Fruit fly (Drosophila melanogaster): ENCODE data around the gene CG12984.

The CG12984 gene

DNA sequence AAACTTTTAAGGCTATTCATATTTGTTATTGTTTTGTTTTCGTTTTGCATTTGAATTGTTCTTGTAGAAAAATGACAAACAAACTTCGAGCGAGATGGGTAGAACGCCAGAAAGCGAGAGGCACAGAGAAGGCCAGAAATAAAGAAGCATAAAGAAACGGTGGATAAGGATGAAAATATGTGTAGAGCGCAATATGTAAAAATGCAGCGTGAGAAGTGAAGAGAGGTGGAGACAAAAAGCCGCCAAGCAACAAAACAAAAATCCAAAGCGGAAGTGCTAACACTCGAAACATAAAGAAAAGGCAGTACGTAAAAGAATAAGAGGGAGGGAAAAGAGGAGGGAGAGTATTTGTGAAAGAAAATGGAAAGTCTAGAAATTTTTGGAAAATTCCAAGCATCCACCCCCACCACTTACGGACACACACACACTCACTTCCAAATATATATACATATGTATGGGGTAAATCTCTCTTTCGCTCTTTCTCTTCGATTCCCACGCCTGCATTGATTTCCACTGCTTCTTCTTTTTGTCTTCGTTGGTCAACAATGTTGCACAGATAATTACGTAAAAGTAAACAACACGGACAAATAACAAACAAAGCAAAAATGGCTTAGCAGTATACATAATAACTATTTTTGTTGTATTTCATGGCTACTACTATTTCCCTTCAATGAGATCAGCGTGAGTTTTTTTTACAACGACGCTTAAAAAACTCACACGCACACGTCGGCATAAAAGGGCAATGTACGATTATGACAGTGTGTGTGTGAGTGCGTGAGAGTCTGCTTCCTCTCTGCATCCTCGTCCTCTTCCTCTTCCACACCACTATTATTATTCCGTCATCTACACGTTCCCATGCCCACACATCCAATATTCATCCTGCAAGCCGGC, 16.1 kb downstream of the CG12984 start (continued):
- TF ChIP-seq Taf1 (GFP tag; IDR thresholded peaks at IDR 0.05) = no peak
- TF ChIP-seq E2f2 (GFP tag; IDR thresholded peaks at IDR 0.05) = 0 out of 2 replicates have a peak, but pooled peaks have one; percentile 20
- no peak for TF ChIP-seq CG3995 (GFP tag; optimal IDR thresholded peaks at IDR 0.05)
- TF ChIP-seq CG7271 (tag; optimal IDR thresholded peaks at IDR 0.05) = no peak
- TF ChIP-seq Optix (GFP tag; IDR thresholded peaks at IDR 0.05) = no peak
- TF ChIP-seq CG7357 (GFP tag; IDR thresholded peaks at IDR 0.05) = no peak
- no peak for TF ChIP-seq caup (GFP tag; optimal IDR thresholded peaks at IDR 0.05; ENCODE audit: severe bottlenecking)
- TF ChIP-seq CG4424 (GFP tag; optimal IDR thresholded peaks at IDR 0.05) = no peak
- peak; percentile 1 for TF ChIP-seq CG12391 (tag; optimal IDR thresholded peaks at IDR 0.05)
- no peak for TF ChIP-seq dati (GFP tag; IDR thresholded peaks at IDR 0.05)
- TF ChIP-seq Nf-YA (GFP tag; IDR thresholded peaks at IDR 0.05) = no peak
- no peak for TF ChIP-seq knrl (GFP tag; IDR thresholded peaks at IDR 0.05; ENCODE audit: partially characterized antibody)
- no peak for TF ChIP-seq row (GFP tag; IDR thresholded peaks at IDR 0.05)
- peak; percentile 14 for TF ChIP-seq CG6813 (GFP tag; optimal IDR thresholded peaks at IDR 0.05)
- peak; percentile 94 for TF ChIP-seq fd102C (GFP tag; optimal IDR thresholded peaks at IDR 0.05)
- TF ChIP-seq dysf (GFP tag; IDR thresholded peaks at IDR 0.05) = no peak
- TF ChIP-seq Oli (tag; optimal IDR thresholded peaks at IDR 0.05) = no peak
- TF ChIP-seq unpg (GFP tag; optimal IDR thresholded peaks at IDR 0.05) = no peak
- no peak for TF ChIP-seq al (GFP tag; IDR thresholded peaks at IDR 0.05)
- no peak for TF ChIP-seq lmd (GFP tag; IDR thresholded peaks at IDR 0.05)
- no peak for TF ChIP-seq CG18262 (tag; optimal IDR thresholded peaks at IDR 0.05)
- peak in 1 of 2 experiments; percentile 49 for TF ChIP-seq bsh (GFP tag; optimal IDR thresholded peaks at IDR 0.05)
- TF ChIP-seq CG2875 (GFP tag; optimal IDR thresholded peaks at IDR 0.05) = peak; percentile 78
- no peak for TF ChIP-seq Fer1 (GFP tag; optimal IDR thresholded peaks at IDR 0.05)
- no peak for TF ChIP-seq CG11695 (GFP tag; IDR thresholded peaks at IDR 0.05)
- no peak for TF ChIP-seq Atf6 (GFP tag; IDR thresholded peaks at IDR 0.05)
- no peak for TF ChIP-seq CG34422 (GFP tag; IDR thresholded peaks at IDR 0.05)
- TF ChIP-seq zf30C (GFP tag; optimal IDR thresholded peaks at IDR 0.05) = no peak
- no peak for TF ChIP-seq Chrac-16 (GFP tag; optimal IDR thresholded peaks at IDR 0.05)
- TF ChIP-seq gcm2 (GFP tag; optimal IDR thresholded peaks at IDR 0.05) = no peak
- TF ChIP-seq Sin3A (optimal IDR thresholded peaks at IDR 0.05) = no peak
- TF ChIP-seq eyg (GFP tag; optimal IDR thresholded peaks at IDR 0.05) = no peak
- no peak for TF ChIP-seq da (GFP tag; optimal IDR thresholded peaks at IDR 0.05)
- peak; percentile 24 for TF ChIP-seq Spps (tag; optimal IDR thresholded peaks at IDR 0.05)
- peak; percentile 5 for TF ChIP-seq CG13624 (GFP tag; optimal IDR thresholded peaks at IDR 0.05)
- no peak for TF ChIP-seq mld (GFP tag; IDR thresholded peaks at IDR 0.05; ENCODE audit: partially characterized antibody)
- peak; percentile 79 for TF ChIP-seq z (GFP tag; IDR thresholded peaks at IDR 0.05)
- TF ChIP-seq fd64A (GFP tag; optimal IDR thresholded peaks at IDR 0.05) = peak; percentile 65
- TF ChIP-seq dan (GFP tag; IDR thresholded peaks at IDR 0.05) = no peak
- no peak for TF ChIP-seq gcm (GFP tag; optimal IDR thresholded peaks at IDR 0.05)
- TF ChIP-seq sim (GFP tag; IDR thresholded peaks at IDR 0.05) = no peak
- no peak for TF ChIP-seq CG2889 (GFP tag; IDR thresholded peaks at IDR 0.05)
- no peak for TF ChIP-seq lab (GFP tag; optimal IDR thresholded peaks at IDR 0.05)
- no peak for TF ChIP-seq rib (GFP tag; IDR thresholded peaks at IDR 0.05)
- no peak for TF ChIP-seq NfI (GFP tag; optimal IDR thresholded peaks at IDR 0.05)
- TF ChIP-seq Xbp1 (GFP tag; optimal IDR thresholded peaks at IDR 0.05) = no peak
- TF ChIP-seq CG7839 (tag; optimal IDR thresholded peaks at IDR 0.05) = no peak
- no peak for TF ChIP-seq HmgD (GFP tag; optimal IDR thresholded peaks at IDR 0.05)
- no peak for TF ChIP-seq schlank (tag; optimal IDR thresholded peaks at IDR 0.05)
- TF ChIP-seq Hmx (GFP tag; optimal IDR thresholded peaks at IDR 0.05) = no peak
